Fruit fly (Drosophila melanogaster): ENCODE measurements around the gene CG13962.

DNA sequence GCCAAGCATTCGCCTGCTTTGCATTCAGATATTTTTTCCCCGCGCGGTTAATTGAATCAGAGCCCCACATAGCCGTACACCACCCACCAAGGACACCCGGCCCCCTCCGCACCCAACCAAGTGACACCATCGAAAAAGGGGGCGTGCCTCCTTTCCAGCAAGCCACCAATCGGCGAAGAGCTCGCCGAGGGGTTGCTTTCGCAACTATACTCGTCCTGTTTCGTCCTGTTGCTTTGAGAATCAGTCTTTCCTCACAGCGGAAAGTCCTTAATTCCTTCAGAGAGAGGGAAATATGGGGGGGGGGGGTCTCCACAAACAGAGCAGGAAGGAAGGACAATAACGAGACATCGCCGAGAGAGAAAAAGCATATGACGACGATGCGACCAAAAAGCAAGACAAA lies 44.6 kb downstream of the CG13962 start:
- no peak for TF ChIP-seq CG34406 (GFP tag; optimal IDR thresholded peaks at IDR 0.05)
- TF ChIP-seq CG8119 (GFP tag; IDR thresholded peaks at IDR 0.05), result no peak
- TF ChIP-seq CG8632 (GFP tag; optimal IDR thresholded peaks at IDR 0.05), result no peak
- TF ChIP-seq CG11294 (GFP tag; IDR thresholded peaks at IDR 0.05), result no peak
- TF ChIP-seq Sox102F (GFP tag; optimal IDR thresholded peaks at IDR 0.05), result no peak
- TF ChIP-seq CG8319 (GFP tag; optimal IDR thresholded peaks at IDR 0.05), result no peak
- no peak for TF ChIP-seq topi (GFP tag; optimal IDR thresholded peaks at IDR 0.05)
- no peak for TF ChIP-seq Hr4 (GFP tag; optimal IDR thresholded peaks at IDR 0.05)
- no peak for TF ChIP-seq ss (GFP tag; optimal IDR thresholded peaks at IDR 0.05)
- TF ChIP-seq Ets96B (tag; optimal IDR thresholded peaks at IDR 0.05), result no peak

Data from whole organism, prepupa.